Fruit fly (Drosophila melanogaster) ovary, adult (tissue): ENCODE measurements around the gene Gga.

ENCODE experiments used
- CG17801 ChIP-seq: fragments of 200-800 bp; optimal IDR thresholded peaks from 2 replicates; lab custom pipeline; 2019; ENCODE audit warnings: missing biosample characterization, mild to moderate bottlenecking, missing genetic modification characterization, moderate library complexity; ENCODE audit not compliant: partially characterized antibody

Gene Gga

DNA sequence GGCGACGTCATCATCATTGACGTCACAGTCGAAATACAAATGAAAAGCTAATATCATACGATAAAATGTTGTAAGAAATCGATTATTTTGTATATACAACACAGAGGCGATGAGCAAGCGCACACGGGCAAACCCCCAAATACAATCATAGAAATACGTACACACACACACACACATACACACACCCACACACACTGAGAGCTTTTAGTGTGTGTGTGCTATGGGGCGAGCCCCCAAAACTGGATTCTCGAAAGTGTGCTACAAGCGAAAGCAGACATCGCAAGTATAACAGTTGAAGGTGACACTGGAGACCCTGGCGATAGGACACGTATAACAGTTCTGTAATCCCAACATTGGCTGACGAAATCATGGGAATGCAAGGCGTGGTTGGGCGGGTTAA is 19.0 kb upstream of the Gga start:
- no peak for TF ChIP-seq CG17801 (GFP tag; lab: Kevin White, UChicago)

DNA sequence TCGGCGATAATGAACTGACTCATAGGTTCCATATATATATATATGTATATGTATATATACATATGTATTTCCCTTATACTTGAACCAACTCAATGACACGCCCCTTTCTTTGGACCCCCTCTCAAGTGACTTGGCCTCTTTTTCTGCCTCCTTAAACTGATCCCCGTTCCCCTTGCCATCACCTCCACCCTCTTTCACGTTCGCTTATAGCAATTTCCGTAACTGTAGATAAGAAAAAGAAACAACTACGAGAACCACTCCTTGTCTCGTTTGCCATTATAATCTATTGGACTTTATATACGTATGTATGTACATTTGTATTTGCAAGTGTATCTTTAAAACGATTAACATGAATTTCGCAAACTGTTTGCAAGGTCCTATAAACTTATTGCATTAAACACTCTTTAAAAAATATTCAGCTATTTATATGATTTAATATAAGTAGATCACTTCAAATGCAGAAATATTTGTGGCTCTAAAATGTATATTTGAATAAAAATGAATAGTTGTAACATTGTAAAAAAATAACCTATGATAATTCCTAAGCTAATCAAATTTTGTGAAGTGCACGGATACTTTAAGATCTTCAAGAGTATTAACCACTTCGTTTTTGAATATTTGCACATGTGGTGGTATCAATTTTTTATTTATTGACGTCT is 18.0 kb upstream of the Gga start:
- peak; percentile 33 for TF ChIP-seq CG17801 (GFP tag; lab: Kevin White, UChicago)

DNA sequence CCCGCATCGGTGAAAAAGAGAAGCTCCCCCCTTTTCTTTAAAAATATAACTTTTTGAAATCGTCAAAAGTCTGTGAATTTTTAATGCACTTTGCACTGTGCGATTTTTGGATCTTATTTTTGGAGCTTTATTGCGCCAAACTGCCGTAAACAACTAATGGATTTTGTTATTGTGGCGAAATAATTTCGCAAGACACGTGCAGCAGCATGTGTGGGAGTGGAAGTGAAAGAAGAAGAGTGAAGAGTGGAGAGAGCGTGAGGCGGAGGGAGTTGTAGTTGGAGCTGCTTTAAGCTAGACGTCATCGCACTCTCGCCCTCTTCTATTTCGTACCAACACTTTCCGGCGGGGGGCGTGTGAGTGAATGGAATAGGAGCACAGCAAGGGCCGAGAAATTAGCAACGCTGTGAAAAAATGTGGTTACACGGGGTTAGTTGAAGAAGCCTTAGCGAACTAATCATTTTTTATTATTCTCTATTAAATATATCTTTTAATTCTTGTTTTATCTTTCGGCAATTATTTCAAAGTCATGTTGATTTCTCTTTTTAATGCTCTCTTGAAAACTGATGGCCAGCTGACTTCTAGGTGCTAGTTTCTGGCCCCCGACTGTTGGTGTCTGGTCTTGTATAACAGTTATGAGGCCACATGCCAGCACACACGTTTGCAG is 17.3 kb upstream of the Gga start:
- peak; percentile 96 for TF ChIP-seq CG17801 (GFP tag; lab: Kevin White, UChicago)

DNA sequence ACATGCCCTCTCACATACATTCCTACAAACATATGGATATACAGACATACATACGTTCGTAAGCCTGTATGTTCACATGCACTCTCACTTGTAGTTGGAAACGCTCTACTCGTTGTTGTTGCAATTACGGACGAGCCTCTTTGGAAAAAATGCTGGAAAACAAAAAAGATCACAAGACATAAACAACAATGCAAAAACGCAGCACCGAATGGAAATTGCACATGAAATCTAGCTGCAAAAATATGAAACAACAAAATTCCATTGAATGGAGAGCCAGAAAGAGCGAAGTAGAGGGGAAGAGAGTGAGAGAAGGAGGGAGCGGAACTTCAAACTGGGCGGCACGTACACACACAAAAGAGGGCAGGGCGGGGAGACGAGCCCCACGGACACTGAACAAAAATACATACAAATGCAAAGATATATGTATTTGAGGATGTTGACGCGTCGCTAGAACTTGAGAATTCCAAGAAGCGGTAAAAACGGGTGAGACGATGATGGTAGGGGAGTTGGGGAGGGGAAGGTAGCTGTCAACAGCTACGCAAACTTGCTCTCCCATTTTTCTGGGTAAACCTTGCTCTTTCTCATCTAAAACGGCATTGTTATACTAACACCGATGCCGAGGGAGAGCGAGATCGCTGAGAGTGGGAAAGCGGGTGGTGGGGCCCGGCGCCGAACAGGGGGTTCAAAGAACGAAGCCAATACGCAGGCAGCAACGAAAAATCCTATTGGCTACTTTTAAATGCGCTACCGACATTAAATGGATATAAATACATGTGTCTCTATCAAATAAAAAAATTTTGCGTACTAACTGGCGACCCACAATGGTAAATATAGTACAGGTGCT is 16.5 kb upstream of the Gga start:
- TF ChIP-seq CG17801 (GFP tag; lab: Kevin White, UChicago) = no peak

DNA sequence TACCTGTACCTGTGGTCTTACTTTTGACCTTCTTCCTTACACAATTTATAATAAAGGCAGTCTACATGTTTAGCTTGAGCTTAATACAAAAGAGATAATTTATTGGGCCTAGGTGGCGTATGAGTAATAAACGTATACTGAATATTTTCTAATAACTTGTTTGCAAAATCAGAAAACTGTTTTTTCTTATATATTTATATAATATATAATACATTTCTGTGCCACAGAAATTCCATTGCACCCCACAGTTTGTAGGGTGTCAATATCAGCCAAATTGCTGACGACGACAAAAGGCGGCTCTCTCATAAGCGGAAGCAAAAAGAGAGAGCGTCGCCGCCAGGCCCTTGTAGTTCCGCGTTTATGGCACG is 15.9 kb upstream of the Gga start:
- TF ChIP-seq CG17801 (GFP tag; lab: Kevin White, UChicago) = no peak

DNA sequence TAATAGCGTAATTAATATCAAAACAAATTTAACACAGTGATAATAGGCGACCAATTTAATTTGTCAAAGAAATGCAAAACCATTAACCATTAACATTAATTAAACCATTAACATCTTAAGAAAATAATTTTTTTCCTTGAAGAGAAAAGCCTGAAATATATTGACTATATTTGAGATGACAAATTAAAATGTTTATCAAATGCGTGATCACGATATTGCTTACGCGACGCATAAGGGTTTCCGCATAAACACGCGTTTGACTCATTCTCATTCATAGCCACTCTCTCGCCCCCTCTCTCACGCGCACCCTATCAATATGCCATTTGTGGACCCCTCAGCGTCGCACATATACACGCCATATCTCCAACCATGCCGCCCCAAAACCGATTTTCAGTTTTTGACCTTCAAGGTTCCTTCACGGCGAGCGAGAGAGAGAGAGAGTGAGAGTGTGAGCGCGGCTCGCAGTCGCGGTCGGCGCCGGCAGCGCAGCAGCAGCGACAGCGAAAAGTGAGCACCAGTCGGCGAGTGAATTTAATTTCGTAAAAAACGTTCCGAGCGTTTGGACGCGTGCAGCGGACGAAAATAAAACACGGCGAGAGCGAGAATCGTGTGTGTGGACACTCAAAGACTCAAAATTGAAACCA is 15.3 kb upstream of the Gga start, which contains the start of gene Hex-A:
Gene Hex-A (plus strand): TSS at position 317 of the 644 bp plus-strand sequence.
- TF ChIP-seq CG17801 (GFP tag; lab: Kevin White, UChicago) = peak; percentile 100

DNA sequence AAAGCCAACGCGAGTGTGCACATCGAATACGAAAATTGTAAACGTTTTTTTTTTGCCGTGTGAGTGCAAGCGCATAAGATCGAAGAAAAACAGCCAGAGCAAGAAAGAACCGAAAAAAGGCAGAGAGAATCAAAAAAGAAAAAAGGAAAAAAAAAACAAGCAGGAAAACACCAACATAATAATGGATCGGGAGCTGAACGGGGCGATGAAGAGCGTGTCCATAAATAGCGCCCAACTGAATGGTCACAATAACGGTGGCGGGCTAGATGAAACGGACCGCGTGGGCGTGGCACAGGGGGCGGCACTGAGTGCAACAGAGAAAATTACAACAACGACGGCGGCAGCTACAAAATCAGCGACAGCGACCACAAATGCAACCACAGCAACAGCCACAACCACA is 14.8 kb upstream of the Gga start:
- no peak for TF ChIP-seq CG17801 (GFP tag; lab: Kevin White, UChicago)

DNA sequence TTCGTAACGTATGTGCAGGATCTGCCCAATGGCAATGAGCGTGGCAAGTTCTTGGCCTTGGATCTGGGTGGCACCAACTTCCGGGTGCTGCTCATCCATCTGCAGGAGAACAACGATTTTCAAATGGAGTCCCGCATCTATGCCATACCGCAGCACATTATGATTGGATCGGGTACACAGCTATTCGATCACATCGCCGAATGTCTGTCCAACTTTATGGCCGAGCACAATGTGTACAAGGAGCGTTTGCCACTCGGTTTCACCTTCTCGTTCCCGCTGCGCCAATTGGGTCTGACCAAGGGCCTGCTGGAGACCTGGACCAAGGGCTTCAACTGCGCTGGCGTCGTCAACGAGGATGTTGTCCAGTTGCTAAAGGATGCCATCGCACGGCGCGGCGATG is 14.2 kb upstream of the Gga start:
- TF ChIP-seq CG17801 (GFP tag; lab: Kevin White, UChicago) = no peak

DNA sequence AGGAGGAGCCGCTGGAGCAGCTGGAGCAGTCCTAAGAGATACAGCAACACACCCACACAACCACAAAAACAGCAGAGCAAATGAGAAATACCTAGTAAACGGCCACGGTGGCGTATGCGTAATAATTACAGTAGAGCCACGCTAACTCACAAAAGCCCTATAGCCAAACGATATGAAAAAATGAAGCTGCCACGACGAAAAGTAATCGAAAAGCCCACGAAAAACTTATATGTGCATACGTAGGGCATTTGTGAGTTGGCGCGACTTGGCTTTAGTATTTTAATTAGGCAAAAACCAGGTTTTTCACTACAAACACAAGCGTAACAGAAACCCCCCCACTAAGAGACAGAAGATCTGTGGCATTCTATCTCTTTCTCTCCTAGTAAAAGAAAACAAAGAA is 12.9 kb upstream of the Gga start:
- no peak for TF ChIP-seq CG17801 (GFP tag; lab: Kevin White, UChicago)

DNA sequence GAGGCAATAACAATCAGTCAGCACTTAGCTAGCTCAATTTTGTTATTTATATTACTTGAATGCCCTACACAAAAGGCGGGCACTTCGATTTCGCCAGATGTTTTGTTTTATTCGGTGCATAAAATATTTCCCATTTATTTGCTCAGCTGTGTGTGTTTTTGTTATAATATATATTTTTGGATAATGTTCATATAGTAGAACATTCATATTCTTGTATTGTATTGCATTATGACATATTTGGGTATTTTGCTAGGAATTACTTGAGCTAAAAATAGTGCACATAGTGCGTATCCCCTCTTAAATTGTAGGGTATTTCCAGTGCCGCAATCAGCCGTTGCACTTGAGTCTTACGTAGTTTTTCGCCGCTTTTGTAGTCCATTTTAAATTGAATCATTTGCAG is 10.9 kb upstream of the Gga start:
- TF ChIP-seq CG17801 (GFP tag; lab: Kevin White, UChicago) = peak; percentile 94

DNA sequence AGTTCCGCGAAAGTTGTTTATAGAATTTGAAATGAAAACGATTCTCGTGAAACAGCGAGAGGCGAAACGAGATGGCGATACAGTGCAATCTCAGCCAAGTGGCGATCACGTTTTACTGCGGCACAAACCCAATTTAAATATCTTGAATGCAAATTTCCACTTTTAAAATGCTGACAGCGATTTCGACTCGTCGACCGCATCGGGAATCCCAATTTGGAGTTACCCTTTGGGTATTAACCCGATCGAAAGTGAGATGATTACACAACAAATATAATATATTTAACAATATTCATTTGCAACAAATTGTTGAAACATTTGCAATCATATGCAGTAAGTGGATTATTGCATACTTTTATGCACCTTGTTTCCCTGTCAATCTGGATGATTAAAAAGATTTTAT is 10.2 kb upstream of the Gga start:
- no peak for TF ChIP-seq CG17801 (GFP tag; lab: Kevin White, UChicago)

DNA sequence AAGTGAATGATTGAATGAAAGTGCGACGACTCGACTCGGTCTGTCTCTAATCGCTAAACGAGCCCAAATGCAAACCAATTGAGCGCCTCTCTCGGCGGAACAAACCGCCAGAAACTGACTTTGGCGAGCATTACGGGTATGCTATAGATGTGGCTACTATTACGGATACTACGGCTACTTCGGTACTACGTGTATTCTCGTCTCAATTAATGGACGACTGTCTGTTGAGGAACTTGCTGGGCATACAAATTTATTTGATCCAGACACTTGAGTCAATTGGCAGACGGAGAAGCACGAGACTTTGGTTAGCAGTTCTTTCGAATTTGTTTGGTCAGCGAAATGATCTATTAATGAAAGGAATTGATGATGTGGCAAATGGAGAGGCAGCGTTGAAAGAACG is 6.4 kb upstream of the Gga start:
- TF ChIP-seq CG17801 (GFP tag; lab: Kevin White, UChicago) = no peak

DNA sequence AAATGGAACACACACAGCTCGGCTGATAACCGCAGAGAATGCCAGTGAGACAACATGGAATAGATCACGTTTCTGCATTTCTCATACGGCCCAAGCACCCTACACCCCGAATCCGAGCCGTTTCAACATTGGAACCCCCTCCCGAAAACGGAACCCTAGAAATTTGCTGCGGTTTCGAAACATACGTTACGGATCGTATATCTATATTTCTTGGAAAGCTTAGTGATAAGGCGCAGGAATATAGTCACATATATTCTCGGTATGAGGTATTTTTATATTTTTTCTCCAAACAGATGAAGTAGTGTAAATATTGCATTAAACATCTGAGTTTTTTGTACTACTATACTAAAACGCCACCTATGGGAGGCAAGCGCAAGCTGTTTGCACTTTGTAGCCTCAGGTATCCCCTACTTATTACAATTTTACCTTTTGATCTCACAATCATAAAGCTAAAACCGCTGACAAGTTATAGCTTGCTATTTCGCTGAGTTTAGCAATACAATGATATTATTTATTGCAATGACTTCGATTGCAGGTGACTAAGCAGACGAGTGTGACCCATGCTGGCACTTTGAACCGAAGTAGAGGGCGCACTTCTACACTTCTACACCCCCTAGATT is 5.4 kb upstream of the Gga start:
- no peak for TF ChIP-seq CG17801 (GFP tag; lab: Kevin White, UChicago)

DNA sequence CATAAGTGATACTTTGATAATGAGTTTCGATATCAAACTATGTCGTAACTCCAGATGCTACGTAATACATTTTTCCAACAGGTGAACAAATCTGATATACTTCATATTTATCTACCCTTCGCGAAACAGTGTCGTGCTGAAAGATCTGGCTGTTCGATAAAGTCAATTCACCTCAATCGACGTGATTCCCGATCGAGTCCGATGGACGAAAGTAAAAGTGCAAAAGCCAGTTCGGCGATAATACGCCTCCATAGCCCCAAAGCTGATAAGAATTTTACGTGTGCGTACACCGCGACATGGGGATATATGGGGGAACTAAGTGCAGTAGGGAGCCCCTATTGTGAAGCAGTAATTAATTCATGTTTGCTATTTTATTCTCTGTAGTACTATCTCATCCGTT is 2.7 kb upstream of the Gga start:
- TF ChIP-seq CG17801 (GFP tag; lab: Kevin White, UChicago) = no peak
